Fruit fly (Drosophila melanogaster): ENCODE measurements around the gene Hsp26.

Gene Hsp26

DNA sequence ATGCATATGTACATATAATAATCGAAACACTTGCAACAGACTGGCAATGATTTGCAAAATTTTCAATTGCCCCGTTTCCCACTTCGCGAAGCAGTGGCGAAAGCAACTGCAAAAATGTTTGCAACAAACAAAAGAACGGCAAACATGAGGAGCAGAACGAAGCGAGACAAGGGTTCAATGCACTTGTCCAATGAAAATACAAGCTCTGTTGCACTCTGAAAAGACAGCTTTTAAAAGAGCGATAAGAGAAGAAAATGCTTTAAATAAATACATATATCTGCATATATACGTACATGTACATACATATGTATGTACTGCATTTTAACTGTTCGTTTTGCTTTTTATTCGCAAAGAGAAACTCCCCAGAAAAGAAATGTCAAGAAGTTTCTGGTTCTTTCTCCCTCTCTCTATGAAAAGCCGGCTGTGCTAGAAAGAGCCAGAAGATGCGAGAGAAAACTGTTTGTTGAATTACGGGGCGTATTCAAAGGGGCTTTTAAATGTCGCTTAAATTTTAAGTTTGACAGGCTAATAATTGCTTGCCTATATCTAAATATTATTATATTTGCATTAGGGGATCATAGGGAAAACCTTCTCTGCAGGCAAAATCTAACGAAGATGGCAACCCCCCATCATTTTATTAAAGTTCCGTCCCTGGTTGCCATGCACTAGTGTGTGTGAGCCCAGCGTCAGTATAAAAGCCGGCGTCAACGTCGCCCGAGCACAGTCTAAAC is 6.3 kb upstream of the Hsp26 start, which contains the start of gene Hsp27 (continued):
- peak; percentile 95 for TF ChIP-seq CG13775 (GFP tag; optimal IDR thresholded peaks at IDR 0.05)
- TF ChIP-seq ara (GFP tag; IDR thresholded peaks at IDR 0.05) = peak; percentile 99
- peak; percentile 84 for TF ChIP-seq E2f2 (GFP tag; IDR thresholded peaks at IDR 0.05)
- peak; percentile 98 for TF ChIP-seq chm (GFP tag; IDR thresholded peaks at IDR 0.05)
- TF ChIP-seq CG8089 (GFP tag; optimal IDR thresholded peaks at IDR 0.05) = peak; percentile 83
- peak; percentile 93 for TF ChIP-seq Dip3 (GFP tag; optimal IDR thresholded peaks at IDR 0.05)
- peak; percentile 96 for TF ChIP-seq Vsx1 (GFP tag; optimal IDR thresholded peaks at IDR 0.05)
- TF ChIP-seq CG2129 (GFP tag; IDR thresholded peaks at IDR 0.05; ENCODE audit: partially characterized antibody) = no peak
- TF ChIP-seq Tbp (GFP tag; optimal IDR thresholded peaks at IDR 0.05) = no peak
- TF ChIP-seq CG9609 (GFP tag; optimal IDR thresholded peaks at IDR 0.05) = peak; percentile 88
- peak; percentile 97 for TF ChIP-seq CG6254 (GFP tag; optimal IDR thresholded peaks at IDR 0.05)
- peak; percentile 86 for TF ChIP-seq grn (GFP tag; optimal IDR thresholded peaks at IDR 0.05)
- peak; percentile 87 for TF ChIP-seq Adf1 (GFP tag; IDR thresholded peaks at IDR 0.05)
- no peak for TF ChIP-seq Lpt (GFP tag; optimal IDR thresholded peaks at IDR 0.05)
- peak; percentile 97 for TF ChIP-seq HHEX (GFP tag; optimal IDR thresholded peaks at IDR 0.05)
- peak; percentile 86 for TF ChIP-seq HLH54F (GFP tag; optimal IDR thresholded peaks at IDR 0.05)
- no peak for TF ChIP-seq inv (GFP tag; IDR thresholded peaks at IDR 0.05; ENCODE audit: partially characterized antibody)
- peak; percentile 96 for TF ChIP-seq trem (tag; optimal IDR thresholded peaks at IDR 0.05)
- peak; percentile 95 for TF ChIP-seq CG8290 (GFP tag; optimal IDR thresholded peaks at IDR 0.05)
- peak in 1 of 2 experiments; percentile 66 for TF ChIP-seq CG8290 (tag; optimal IDR thresholded peaks at IDR 0.05)
- peak; percentile 97 for TF ChIP-seq CG12942 (GFP tag; optimal IDR thresholded peaks at IDR 0.05)
- peak; percentile 87 for TF ChIP-seq sug (tag; optimal IDR thresholded peaks at IDR 0.05)
- TF ChIP-seq tin (GFP tag; optimal IDR thresholded peaks at IDR 0.05) = peak; percentile 98
- TF ChIP-seq run (tag; optimal IDR thresholded peaks at IDR 0.05) = peak; percentile 95
- peak; percentile 98 for TF ChIP-seq B-H1 (GFP tag; IDR thresholded peaks at IDR 0.05)
- TF ChIP-seq CG13296 (GFP tag; optimal IDR thresholded peaks at IDR 0.05) = peak; percentile 95
- TF ChIP-seq CG7786 (GFP tag; optimal IDR thresholded peaks at IDR 0.05) = peak; percentile 88
- no peak for TF ChIP-seq zf30C (GFP tag; optimal IDR thresholded peaks at IDR 0.05)
- TF ChIP-seq aop (GFP tag; IDR thresholded peaks at IDR 0.05) = peak; percentile 90
- peak; percentile 97 for TF ChIP-seq grau (tag; optimal IDR thresholded peaks at IDR 0.05)
- TF ChIP-seq gfzf (GFP tag; optimal IDR thresholded peaks at IDR 0.05) = no peak
- peak; percentile 69 for TF ChIP-seq CG3163 (GFP tag; optimal IDR thresholded peaks at IDR 0.05)
- TF ChIP-seq da (GFP tag; optimal IDR thresholded peaks at IDR 0.05) = peak; percentile 49
- peak; percentile 92 for TF ChIP-seq eyg (GFP tag; optimal IDR thresholded peaks at IDR 0.05)
- peak; percentile 65 for TF ChIP-seq CG1832 (GFP tag; optimal IDR thresholded peaks at IDR 0.05)
- TF ChIP-seq CG34422 (GFP tag; IDR thresholded peaks at IDR 0.05) = peak; percentile 99
- peak; percentile 93 for TF ChIP-seq bab2 (GFP tag; optimal IDR thresholded peaks at IDR 0.05)
- TF ChIP-seq lov (optimal IDR thresholded peaks at IDR 0.05) = no peak
- peak; percentile 98 for TF ChIP-seq lov (GFP tag; IDR thresholded peaks at IDR 0.05)
- peak; percentile 32 for TF ChIP-seq Dp (GFP tag; optimal IDR thresholded peaks at IDR 0.05)
- peak; percentile 99 for TF ChIP-seq ems (GFP tag; optimal IDR thresholded peaks at IDR 0.05)
- no peak for TF ChIP-seq Sin3A (optimal IDR thresholded peaks at IDR 0.05)
- peak; percentile 99 for TF ChIP-seq CG10979 (tag; optimal IDR thresholded peaks at IDR 0.05)
- peak; percentile 86 for TF ChIP-seq Atf-2 (GFP tag; optimal IDR thresholded peaks at IDR 0.05)
- peak; percentile 97 for TF ChIP-seq CG10366 (GFP tag; IDR thresholded peaks at IDR 0.05)
- peak; percentile 98 for TF ChIP-seq CG10654 (GFP tag; optimal IDR thresholded peaks at IDR 0.05)
- peak; percentile 97 for TF ChIP-seq CG18764 (GFP tag; optimal IDR thresholded peaks at IDR 0.05)
- peak; percentile 98 for TF ChIP-seq CG7556 (GFP tag; optimal IDR thresholded peaks at IDR 0.05)
- TF ChIP-seq gsb (GFP tag; IDR thresholded peaks at IDR 0.05) = peak; percentile 96
- peak; percentile 95 for TF ChIP-seq CG3065 (GFP tag; optimal IDR thresholded peaks at IDR 0.05)
- TF ChIP-seq CG8359 (GFP tag; optimal IDR thresholded peaks at IDR 0.05; ENCODE audit: borderline replicate concordance) = peak; percentile 94
